Worm (Caenorhabditis elegans) whole organism, early embryonic: Measurements from ENCODE around the gene ZK1248.11.

ENCODE experiments used
- B0310.2 ChIP-seq: sonication (generic microtip); optimal IDR thresholded peaks from 2 replicates; lab custom pipeline; 2016; ENCODE audit warnings: mild to moderate bottlenecking, missing genetic modification characterization, missing compliant biosample characterization
- F13C5.2 ChIP-seq: sonication (generic microtip); optimal IDR thresholded peaks from 2 replicates; lab custom pipeline; 2017; ENCODE audit warnings: mild to moderate bottlenecking, missing genetic modification characterization, inconsistent platforms, missing compliant biosample characterization
- aly-1 ChIP-seq: sonication (generic microtip); optimal IDR thresholded peaks from 2 replicates; lab custom pipeline; 2016; ENCODE audit warnings: missing genetic modification characterization, missing compliant biosample characterization
- ama-1 ChIP-seq: fragments of 150-350 bp; optimal IDR thresholded peaks from 2 replicates; lab custom pipeline; 2014
- ceh-13 ChIP-seq: fragments of 200-800 bp; sonication (Bioruptor generic); optimal IDR thresholded peaks from 2 replicates; lab custom pipeline; 2018; ENCODE audit warnings: mild to moderate bottlenecking, missing genetic modification characterization, missing compliant biosample characterization
- ceh-36 ChIP-seq: sonication (generic microtip); optimal IDR thresholded peaks from 2 replicates; lab custom pipeline; 2016; ENCODE audit warnings: missing genetic modification characterization, inconsistent platforms, missing compliant biosample characterization
- ets-7 ChIP-seq: sonication (generic microtip); optimal IDR thresholded peaks from 2 replicates; lab custom pipeline; 2016; ENCODE audit warnings: missing genotype, missing genetic modification characterization, missing compliant biosample characterization
- flt-1 ChIP-seq: fragments of 200-800 bp; sonication (Bioruptor generic); IDR thresholded peaks from 2 replicates; pipeline ENCODE4 v1.3.6; 2022; ENCODE audit warnings: missing genetic modification characterization, missing compliant biosample characterization
- hmbx-1 ChIP-seq: sonication (generic microtip); optimal IDR thresholded peaks from 2 replicates; lab custom pipeline; 2016; ENCODE audit warnings: mild to moderate bottlenecking, missing genetic modification characterization, missing compliant biosample characterization
- hmg-4 ChIP-seq: fragments of 200-800 bp; sonication (Bioruptor generic); optimal IDR thresholded peaks from 2 replicates; lab custom pipeline; 2018; ENCODE audit warnings: mild to moderate bottlenecking, missing genetic modification characterization, missing compliant biosample characterization
- hnd-1 ChIP-seq: sonication (generic microtip); optimal IDR thresholded peaks from 2 replicates; lab custom pipeline; 2016; ENCODE audit warnings: missing genetic modification characterization, missing compliant biosample characterization
- pes-1 ChIP-seq: fragments of 200-800 bp; sonication (Bioruptor generic); IDR thresholded peaks from 2 replicates; pipeline ENCODE4 v1.3.6; 2022; ENCODE audit warnings: missing genetic modification reagents, missing genetic modification characterization, missing compliant biosample characterization
- scrt-1 ChIP-seq: fragments of 200-800 bp; sonication (Bioruptor generic); IDR thresholded peaks from 2 replicates; pipeline ENCODE4 v1.3.6; 2022; ENCODE audit warnings: missing genetic modification characterization, missing compliant biosample characterization
- sea-1 ChIP-seq: fragments of 200-800 bp; sonication (Bioruptor generic); conservative IDR thresholded peaks from 2 replicates; pipeline ENCODE4 v1.3.6; 2022; ENCODE audit warnings: missing genetic modification characterization, missing compliant biosample characterization
- tbx-11 ChIP-seq: fragments of 200-800 bp; sonication (Bioruptor generic); IDR thresholded peaks from 2 replicates; pipeline ENCODE4 v1.3.6; 2022; ENCODE audit warnings: missing genetic modification characterization, missing compliant biosample characterization
- tbx-37 ChIP-seq: fragments of 200-800 bp; sonication (Bioruptor generic); conservative IDR thresholded peaks from 2 replicates; pipeline ENCODE4 v1.3.6; 2022; ENCODE audit warnings: missing genetic modification reagents, missing genetic modification characterization, missing compliant biosample characterization
- tra-4 ChIP-seq: sonication (generic microtip); optimal IDR thresholded peaks from 2 replicates; lab custom pipeline; 2017; ENCODE audit warnings: missing genetic modification characterization, missing compliant biosample characterization

ZK1248.11 gene

DNA sequence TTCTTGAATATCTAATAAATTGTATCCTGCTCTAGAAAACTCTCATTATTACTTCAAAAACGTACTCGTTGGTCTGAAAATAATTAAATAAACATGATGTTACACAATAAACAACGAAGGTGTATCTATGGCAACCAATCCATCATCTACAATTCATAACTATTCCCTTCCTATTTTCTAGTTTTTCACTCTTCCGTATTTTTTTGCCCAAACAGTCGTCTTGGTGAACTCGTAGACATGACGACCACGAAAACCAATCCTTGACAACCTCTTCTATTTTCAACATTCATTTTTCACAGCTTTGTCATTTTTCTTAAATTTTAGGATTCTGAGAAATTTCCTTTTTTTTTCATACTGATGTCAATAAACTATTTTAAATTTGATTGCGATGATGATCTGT, 39.6 kb downstream of the ZK1248.11 start, which contains the start of gene K05F1.13:
K05F1.13 (plus strand) TSS at position 301 of the 400 bp plus-strand sequence.
- TF ChIP-seq tbx-37 (GFP tag; lab: Robert Waterston, UW) (no peak), pes-1 (no peak), B0310.2 (no peak), ceh-36 (tag; lab: Kevin White, UChicago) (no peak), F13C5.2 (tag; lab: Kevin White, UChicago) (no peak), tbx-11 (GFP tag; lab: Robert Waterston, UW) (no peak), sea-1 (GFP tag; lab: Robert Waterston, UW) (no peak), ets-7 (no peak), ceh-13 (GFP tag; lab: Kevin White, UChicago) (no peak), ama-1 (lab: Kevin White, UChicago) (no peak), flt-1 (GFP tag; lab: Robert Waterston, UW) (no peak), hmbx-1 (tag; lab: Kevin White, UChicago) (no peak), hmg-4 (GFP tag; lab: Kevin White, UChicago) (no peak), aly-1 (tag; lab: Kevin White, UChicago) (no peak)

DNA sequence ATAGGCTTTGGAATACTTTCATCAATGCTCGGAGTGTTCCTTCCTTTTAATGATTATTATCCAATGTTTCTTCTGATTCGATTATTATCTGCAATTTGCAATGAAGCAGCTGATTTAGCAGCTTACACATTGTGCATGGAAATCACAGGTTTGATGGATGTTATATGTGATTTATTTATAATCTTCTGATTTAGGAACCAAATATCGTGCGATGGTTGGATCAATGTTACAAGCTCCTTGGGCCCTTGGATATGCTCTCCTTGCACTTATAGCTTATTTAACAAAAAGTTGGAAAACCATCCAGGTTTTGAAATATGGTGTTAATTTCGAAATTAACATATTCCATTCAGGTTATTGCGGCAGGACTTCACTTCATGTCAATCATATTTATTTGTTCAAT, 42.9 kb downstream of the ZK1248.11 start:
- no peak for TF ChIP-seq tbx-11 (GFP tag; lab: Robert Waterston, UW)
- no peak for TF ChIP-seq flt-1 (GFP tag; lab: Robert Waterston, UW)
- no peak for TF ChIP-seq ceh-13 (GFP tag; lab: Kevin White, UChicago)
- no peak for TF ChIP-seq sea-1 (GFP tag; lab: Robert Waterston, UW)
- TF ChIP-seq tra-4 (tag; lab: Kevin White, UChicago): no peak
- TF ChIP-seq ama-1 (lab: Kevin White, UChicago): no peak
- TF ChIP-seq hmg-4 (GFP tag; lab: Kevin White, UChicago): no peak
- no peak for TF ChIP-seq ets-7
- no peak for TF ChIP-seq F13C5.2 (tag; lab: Kevin White, UChicago)

DNA sequence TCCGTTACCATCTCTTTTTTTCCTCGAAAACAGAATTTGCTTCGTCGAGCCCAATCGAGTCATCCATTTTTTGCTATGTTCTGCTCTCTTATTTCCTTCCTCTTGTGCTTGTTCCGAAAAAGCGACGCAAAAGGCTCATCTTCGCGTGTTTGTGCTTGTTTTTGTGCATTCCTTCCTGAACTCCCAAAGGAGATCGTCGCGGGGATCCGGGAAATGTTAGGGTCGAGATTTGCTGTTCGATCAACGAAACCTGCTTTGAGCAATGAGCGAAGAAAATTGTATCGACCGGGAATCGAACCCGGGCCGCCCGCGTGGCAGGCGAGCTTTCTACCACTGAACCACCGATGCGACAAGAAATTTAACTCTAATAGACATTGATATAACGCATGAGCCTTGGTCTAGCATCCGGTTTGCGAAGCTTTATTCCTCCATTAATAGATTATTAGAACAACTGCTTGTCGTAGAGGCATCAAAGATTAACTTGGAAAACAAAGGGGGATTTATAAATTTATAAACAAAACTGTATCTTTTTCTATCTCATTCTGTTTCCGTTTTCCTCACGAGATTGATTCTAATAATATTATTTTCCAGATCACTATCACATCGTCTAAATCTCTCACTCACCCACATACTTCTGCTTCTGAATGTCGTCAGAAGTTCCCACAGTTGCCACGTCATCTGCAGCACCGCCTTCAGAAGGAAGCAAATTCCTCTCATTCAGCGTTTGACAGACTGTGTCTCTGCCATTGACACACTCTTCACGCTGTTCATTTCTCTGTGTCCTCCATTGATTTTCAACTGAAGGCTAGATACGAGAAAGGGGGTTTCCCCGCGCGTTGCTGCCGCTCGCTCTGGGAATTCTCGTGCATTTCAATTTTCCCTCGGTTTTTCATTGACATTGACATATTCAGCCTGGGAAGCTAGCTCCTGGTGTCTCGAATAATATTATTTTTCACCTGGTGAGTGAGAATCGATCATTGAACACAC, 46.2 kb downstream of the ZK1248.11 start, which contains the start of gene K05F1.6:
K05F1.6 (plus strand) TSS at position 586 of the 987 bp plus-strand sequence.
- TF ChIP-seq pes-1 (peak; percentile 79), scrt-1 (GFP tag; lab: Robert Waterston, UW) (peak; percentile 68), aly-1 (tag; lab: Kevin White, UChicago) (peak; percentile 92), hmg-4 (GFP tag; lab: Kevin White, UChicago) (peak; percentile 88), sea-1 (GFP tag; lab: Robert Waterston, UW) (peak; percentile 59; the same call in 1 of the 2 replicates), ets-7 (peak; percentile 58), hmbx-1 (tag; lab: Kevin White, UChicago) (peak; percentile 4), tbx-37 (GFP tag; lab: Robert Waterston, UW) (peak; percentile 17; the same call in 1 of the 2 replicates), ceh-36 (tag; lab: Kevin White, UChicago) (peak; percentile 58), ama-1 (lab: Kevin White, UChicago) (no peak), F13C5.2 (tag; lab: Kevin White, UChicago) (peak; percentile 3), hnd-1 (tag; lab: Kevin White, UChicago) (peak; percentile 38), tbx-11 (GFP tag; lab: Robert Waterston, UW) (peak; percentile 71), ceh-13 (GFP tag; lab: Kevin White, UChicago) (peak; percentile 42), tra-4 (tag; lab: Kevin White, UChicago) (no peak), B0310.2 (peak; percentile 77), flt-1 (GFP tag; lab: Robert Waterston, UW) (peak; percentile 9; the same call in 1 of the 2 replicates)

DNA sequence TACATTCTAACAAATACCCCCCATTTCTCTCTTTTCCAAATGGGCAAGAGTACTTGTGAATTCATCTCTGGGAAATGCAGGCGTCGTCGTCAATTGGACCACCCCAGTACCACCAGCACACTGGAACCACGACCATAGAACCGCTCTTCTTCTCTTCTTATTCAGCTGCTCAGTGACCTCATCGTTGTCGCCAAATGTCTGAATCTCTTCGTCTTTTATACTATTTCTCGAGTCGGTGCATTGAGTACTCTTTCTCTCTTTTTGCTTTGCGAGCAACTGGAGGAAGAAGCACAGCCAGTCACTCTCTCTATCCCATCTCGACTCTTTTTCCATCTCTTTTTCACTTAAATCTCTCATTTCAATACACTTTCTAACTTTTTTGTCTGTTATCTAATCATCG, 48.5 kb downstream of the ZK1248.11 start:
- TF ChIP-seq tbx-37 (GFP tag; lab: Robert Waterston, UW) (no peak), F13C5.2 (tag; lab: Kevin White, UChicago) (peak; percentile 18)
